Worm (Caenorhabditis elegans): Measurements from ENCODE around the gene sma-1.

ce11 chrV:11891143-11891862, 7.9 kb upstream of the sma-1 start, which contains the start of the genes sodh-2 and srx-76:
- TF ChIP-seq ztf-23 (GFP tag; IDR thresholded peaks at IDR 0.05) (no peak), ztf-29 (GFP tag; IDR thresholded peaks at IDR 0.05) (no peak)
